Fruit fly (Drosophila melanogaster) whole organism, embryonic: ENCODE data around the gene Gss1.

Experiments used
- Adf1 ChIP-seq: fragments of 200-800 bp; sonication (Bioruptor generic); IDR thresholded peaks from 2 replicates; pipeline ENCODE4 v1.3.6; 2022; ENCODE audit warnings: missing biosample characterization, missing genetic modification characterization
- Antp ChIP-seq: fragments of 200-800 bp; sonication (Bioruptor generic); optimal IDR thresholded peaks from 3 replicates; lab custom pipeline; 2016; ENCODE audit warnings: missing biosample characterization, missing genetic modification characterization
- BEAF-32 ChIP-seq: fragments of 200-800 bp; sonication (Bioruptor generic); optimal IDR thresholded peaks from 3 replicates; lab custom pipeline; 2017; ENCODE audit warnings: missing biosample characterization, missing genetic modification characterization, mild to moderate bottlenecking, moderate library complexity, missing genetic modification reagents
- Bgb ChIP-seq: fragments of 200-800 bp; sonication (Bioruptor generic); IDR thresholded peaks from 2 replicates; pipeline ENCODE4 v1.3.6; 2022; ENCODE audit warnings: missing biosample characterization, missing genetic modification characterization; ENCODE audit not compliant: partially characterized antibody
- CG10654 ChIP-seq: fragments of 200-800 bp; sonication (Bioruptor generic); optimal IDR thresholded peaks from 2 replicates; lab custom pipeline; 2016; ENCODE audit warnings: missing biosample characterization, missing genetic modification characterization
- CG11398 ChIP-seq: fragments of 200-800 bp; sonication (Bioruptor generic); optimal IDR thresholded peaks from 2 replicates; lab custom pipeline; 2016; ENCODE audit warnings: missing biosample characterization, missing genetic modification characterization
- CG13894 ChIP-seq: fragments of 200-800 bp; sonication (Bioruptor generic); optimal IDR thresholded peaks from 3 replicates; lab custom pipeline; 2018; ENCODE audit warnings: missing biosample characterization, mild to moderate bottlenecking, missing genetic modification characterization, moderate library complexity
- CG14014 ChIP-seq: fragments of 200-800 bp; sonication (Bioruptor generic); IDR thresholded peaks from 2 replicates; pipeline ENCODE4 v1.3.6; 2022; ENCODE audit warnings: missing biosample characterization, missing genetic modification characterization
- CG1602 ChIP-seq: fragments of 200-800 bp; sonication (Bioruptor generic); optimal IDR thresholded peaks from 3 replicates; lab custom pipeline; 2016; ENCODE audit warnings: missing biosample characterization, missing genetic modification characterization
- CG18262 ChIP-seq: fragments of 200-800 bp; optimal IDR thresholded peaks from 3 replicates; lab custom pipeline; 2019; ENCODE audit warnings: missing biosample characterization, mild to moderate bottlenecking, missing genetic modification characterization, moderate library complexity
- CG18599 ChIP-seq: fragments of 200-800 bp; sonication (Bioruptor generic); optimal IDR thresholded peaks from 3 replicates; lab custom pipeline; 2017; ENCODE audit warnings: missing biosample characterization, missing genetic modification characterization, mild to moderate bottlenecking, moderate library complexity, missing genetic modification reagents
- CG3163 ChIP-seq: fragments of 200-800 bp; sonication (Bioruptor generic); optimal IDR thresholded peaks from 3 replicates; lab custom pipeline; 2016; ENCODE audit warnings: missing biosample characterization, missing genetic modification characterization
- CG3995 ChIP-seq: fragments of 200-800 bp; sonication (Bioruptor generic); optimal IDR thresholded peaks from 3 replicates; lab custom pipeline; 2016; ENCODE audit warnings: missing biosample characterization, missing genetic modification characterization
- CG42726 ChIP-seq: fragments of 200-800 bp; sonication (Bioruptor generic); IDR thresholded peaks from 2 replicates; pipeline ENCODE4 v1.3.6; 2022; ENCODE audit warnings: missing biosample characterization, missing genetic modification characterization; ENCODE audit not compliant: partially characterized antibody
- CG5953 ChIP-seq: fragments of 200-800 bp; sonication (Bioruptor generic); IDR thresholded peaks from 2 replicates; pipeline ENCODE4 v1.3.6; 2022; ENCODE audit warnings: missing biosample characterization, missing genetic modification characterization
- CG6254 ChIP-seq: fragments of 200-800 bp; sonication (Bioruptor generic); optimal IDR thresholded peaks from 3 replicates; lab custom pipeline; 2017; ENCODE audit warnings: mild to moderate bottlenecking, missing biosample characterization, missing genetic modification reagents, missing genetic modification characterization
- CG6272 ChIP-seq: fragments of 200-800 bp; sonication (Bioruptor generic); IDR thresholded peaks from 2 replicates; pipeline ENCODE4 v1.3.6; 2022; ENCODE audit warnings: missing biosample characterization, missing genetic modification characterization
- CG7357 ChIP-seq: fragments of 200-800 bp; sonication (Bioruptor generic); IDR thresholded peaks from 3 replicates; pipeline ENCODE4 v1.3.6; 2022; ENCODE audit warnings: missing biosample characterization, missing genetic modification characterization
- CG8388 ChIP-seq: fragments of 200-800 bp; sonication (Bioruptor generic); optimal IDR thresholded peaks from 2 replicates; lab custom pipeline; 2019; ENCODE audit warnings: missing biosample characterization, mild to moderate bottlenecking, missing genetic modification characterization, moderate library complexity
- CG9609 ChIP-seq: fragments of 200-800 bp; sonication (Bioruptor generic); optimal IDR thresholded peaks from 3 replicates; lab custom pipeline; 2016; ENCODE audit warnings: missing biosample characterization, missing genetic modification characterization
- CTCF ChIP-seq: fragments of 200-800 bp; sonication (Bioruptor generic); optimal IDR thresholded peaks from 2 replicates; lab custom pipeline; 2017; ENCODE audit warnings: missing biosample characterization, mild to moderate bottlenecking, missing genetic modification characterization, moderate library complexity
- CkIIα-i1 ChIP-seq: fragments of 200-800 bp; sonication (Bioruptor generic); IDR thresholded peaks from 2 replicates; pipeline ENCODE4 v1.3.6; 2022; ENCODE audit warnings: missing biosample characterization, missing genetic modification characterization
- Dek ChIP-seq: fragments of 200-800 bp; sonication (Bioruptor generic); optimal IDR thresholded peaks from 3 replicates; lab custom pipeline; 2019; ENCODE audit warnings: missing biosample characterization, mild to moderate bottlenecking, missing genetic modification characterization, moderate library complexity
- Dp ChIP-seq: fragments of 200-800 bp; sonication (Bioruptor generic); optimal IDR thresholded peaks from 2 replicates; lab custom pipeline; 2018; ENCODE audit warnings: missing biosample characterization, mild to moderate bottlenecking, missing genetic modification characterization, moderate library complexity
- HmgD ChIP-seq: fragments of 200-800 bp; sonication (Bioruptor generic); optimal IDR thresholded peaks from 3 replicates; lab custom pipeline; 2016; ENCODE audit warnings: missing biosample characterization, missing genetic modification characterization
- MESR4 ChIP-seq: fragments of 200-800 bp; sonication (Bioruptor generic); optimal IDR thresholded peaks from 2 replicates; lab custom pipeline; 2018; ENCODE audit warnings: missing biosample characterization, mild to moderate bottlenecking, missing genetic modification characterization, moderate library complexity
- Med ChIP-seq: fragments of 200-800 bp; sonication (Bioruptor generic); peaks from one replicate; lab custom pipeline; 2016; ENCODE audit warnings: missing biosample characterization, missing genetic modification characterization, mild to moderate bottlenecking, inconsistent platforms, moderate library complexity
- Opbp ChIP-seq: fragments of 200-800 bp; sonication (Bioruptor generic); IDR thresholded peaks from 3 replicates; pipeline ENCODE4 v1.3.6; 2022; ENCODE audit warnings: missing biosample characterization, missing genetic modification characterization; ENCODE audit not compliant: partially characterized antibody
- Scr ChIP-seq: fragments of 200-800 bp; sonication (Bioruptor generic); IDR thresholded peaks from 2 replicates; pipeline ENCODE4 v1.3.6; 2022; ENCODE audit warnings: missing biosample characterization, missing genetic modification characterization; ENCODE audit not compliant: partially characterized antibody
- Sry-δ ChIP-seq: fragments of 200-800 bp; sonication (Bioruptor generic); optimal IDR thresholded peaks from 2 replicates; lab custom pipeline; 2016; ENCODE audit warnings: missing biosample characterization, missing genetic modification characterization
- Ssrp ChIP-seq: fragments of 200-800 bp; sonication (Bioruptor generic); optimal IDR thresholded peaks from 2 replicates; lab custom pipeline; 2018; ENCODE audit warnings: missing biosample characterization, mild to moderate bottlenecking, missing genetic modification characterization, moderate library complexity
- Stat92E ChIP-seq, 3 experiments: fragments of >200 bp in 2 of 3; fragments of 200-800 bp in 1 of 3; sonication (Bioruptor generic) in 1 of 3; optimal IDR thresholded peaks; 2 replicates each; lab custom pipeline; 2017 to 2019; ENCODE audit warnings: missing biosample characterization in 3 of 3, missing genetic modification characterization in 3 of 3, mild to moderate bottlenecking in 1 of 3, moderate library complexity in 1 of 3
- TFAM ChIP-seq: fragments of 200-800 bp; sonication (Bioruptor generic); optimal IDR thresholded peaks from 2 replicates; lab custom pipeline; 2017; ENCODE audit warnings: missing biosample characterization, missing genetic modification characterization, inconsistent platforms
- Taf1 ChIP-seq: fragments of 200-800 bp; sonication (Bioruptor generic); IDR thresholded peaks from 2 replicates; pipeline ENCODE4 v1.3.6; 2022; ENCODE audit warnings: missing biosample characterization, missing genetic modification characterization
- amos ChIP-seq: fragments of 200-800 bp; sonication (Bioruptor generic); IDR thresholded peaks from 2 replicates; pipeline ENCODE4 v1.3.6; 2022; ENCODE audit warnings: missing biosample characterization, missing genetic modification characterization; ENCODE audit not compliant: partially characterized antibody
- ase ChIP-seq: fragments of 200-800 bp; sonication (Bioruptor generic); IDR thresholded peaks from 3 replicates; pipeline ENCODE4 v1.3.6; 2022; ENCODE audit warnings: missing biosample characterization, missing genetic modification characterization
- chn ChIP-seq: fragments of 200-800 bp; sonication (Bioruptor generic); optimal IDR thresholded peaks from 2 replicates; lab custom pipeline; 2016; ENCODE audit warnings: missing biosample characterization, missing genetic modification characterization
- crp ChIP-seq, 2 experiments: fragments of 200-800 bp; sonication (Bioruptor generic); optimal IDR thresholded peaks; 2 replicates in 1 of 2; 3 replicates in 1 of 2; lab custom pipeline; 2017; ENCODE audit warnings: missing biosample characterization in 2 of 2, missing genetic modification characterization in 2 of 2, mild to moderate bottlenecking in 1 of 2, moderate library complexity in 1 of 2
- emc ChIP-seq: fragments of 200-800 bp; sonication (Bioruptor generic); optimal IDR thresholded peaks from 2 replicates; lab custom pipeline; 2016; ENCODE audit warnings: missing biosample characterization, missing genetic modification characterization
- esg ChIP-seq: fragments of 200-800 bp; sonication (Bioruptor generic); conservative IDR thresholded peaks from 2 replicates; pipeline ENCODE4 v1.3.6; 2022; ENCODE audit warnings: missing biosample characterization, missing genetic modification characterization
- hb ChIP-seq: fragments of 200-800 bp; sonication (Bioruptor generic); IDR thresholded peaks from 3 replicates; pipeline ENCODE4 v1.3.6; 2022; ENCODE audit warnings: missing biosample characterization, missing genetic modification characterization; ENCODE audit not compliant: partially characterized antibody
- insv ChIP-seq, 2 experiments: fragments of 200-800 bp; sonication (Bioruptor generic); optimal IDR thresholded peaks; 3 replicates each; lab custom pipeline; 2016 to 2018; ENCODE audit warnings: missing biosample characterization in 2 of 2, missing genetic modification characterization in 2 of 2
- klu ChIP-seq: fragments of 200-800 bp; sonication (Bioruptor generic); IDR thresholded peaks from 2 replicates; pipeline ENCODE4 v1.3.6; 2022; ENCODE audit warnings: missing biosample characterization, missing genetic modification characterization
- lilli ChIP-seq: fragments of 200-800 bp; sonication (Bioruptor generic); optimal IDR thresholded peaks from 3 replicates; lab custom pipeline; 2016; ENCODE audit warnings: missing biosample characterization, missing genetic modification characterization
- pb ChIP-seq: fragments of 200-800 bp; sonication (Bioruptor generic); optimal IDR thresholded peaks from 3 replicates; lab custom pipeline; 2016; ENCODE audit warnings: missing biosample characterization, missing genetic modification characterization
- prd ChIP-seq, 3 experiments: fragments of >200 bp in 2 of 3; fragments of 200-800 bp in 1 of 3; sonication (Bioruptor generic) in 1 of 3; optimal IDR thresholded peaks in 2 of 3; IDR thresholded peaks in 1 of 3; 2 replicates in 2 of 3; 3 replicates in 1 of 3; pipeline versions ENCODE4 v1.3.6 to Lab custom; 2017 to 2022; ENCODE audit warnings: missing biosample characterization in 1 of 3, missing genetic modification characterization in 1 of 3
- sens ChIP-seq: fragments of 200-800 bp; sonication (Bioruptor generic); peaks from one replicate; lab custom pipeline; 2016; ENCODE audit warnings: missing biosample characterization, missing genetic modification characterization
- slou ChIP-seq: fragments of 200-800 bp; sonication (Bioruptor generic); optimal IDR thresholded peaks from 3 replicates; lab custom pipeline; 2016; ENCODE audit warnings: missing biosample characterization, missing genetic modification characterization
- unc-4 ChIP-seq: fragments of 200-800 bp; sonication (Bioruptor generic); IDR thresholded peaks from 2 replicates; pipeline ENCODE4 v1.3.6; 2022; ENCODE audit warnings: missing biosample characterization, missing genetic modification characterization; ENCODE audit not compliant: partially characterized antibody
- zen ChIP-seq: fragments of 200-800 bp; sonication (Bioruptor generic); optimal IDR thresholded peaks from 3 replicates; lab custom pipeline; 2018; ENCODE audit warnings: missing biosample characterization, mild to moderate bottlenecking, missing genetic modification characterization, moderate library complexity

Gss1 gene

dm6 chrX:17852457-17852856 is 36.9 kb upstream of the Gss1 start, which contains the start of gene CG32554 (continued):
- TF ChIP-seq Stat92E (GFP tag; optimal IDR thresholded peaks at IDR 0.05; lab: Kevin White, UChicago) (no peak), BEAF-32 (GFP tag; lab: Kevin White, UChicago) (peak; percentile 83), amos (GFP tag; lab: Robert Waterston, UW) (peak; percentile 91), CkIIα-i1 (GFP tag; lab: Robert Waterston, UW) (no peak), pb (no peak), lilli (GFP tag; lab: Kevin White, UChicago) (no peak), CG7357 (no peak), CG5953 (GFP tag; lab: Robert Waterston, UW) (no peak), Dek (no peak), slou (GFP tag; lab: Kevin White, UChicago) (no peak), unc-4 (GFP tag; lab: Robert Waterston, UW) (peak; percentile 87), Sry-δ (GFP tag; lab: Kevin White, UChicago) (peak; percentile 64), CG10654 (GFP tag; lab: Kevin White, UChicago) (no peak), chn (GFP tag; lab: Kevin White, UChicago) (no peak), CG42726 (peak; percentile 80; the same call in 1 of the 2 replicates), CG9609 (no peak), Scr (GFP tag; lab: Robert Waterston, UW) (peak; percentile 90), CG6272 (GFP tag; lab: Robert Waterston, UW) (no peak), Taf1 (GFP tag; lab: Robert Waterston, UW) (no peak), CG3995 (GFP tag; lab: Kevin White, UChicago) (peak; percentile 68), CG6254 (GFP tag; lab: Kevin White, UChicago) (no peak), CTCF (peak; percentile 35), CG13894 (tag; lab: Kevin White, UChicago) (no peak), crp (GFP tag; optimal IDR thresholded peaks at IDR 0.05; lab: Kevin White, UChicago) (peak in 1 of 2 experiments; percentile 60), ase (no peak), zen (tag; lab: Kevin White, UChicago) (no peak), klu (GFP tag; lab: Robert Waterston, UW) (no peak), TFAM (GFP tag; lab: Kevin White, UChicago) (no peak), CG14014 (GFP tag; lab: Robert Waterston, UW) (no peak), CG18599 (GFP tag; lab: Kevin White, UChicago) (no peak), esg (GFP tag; lab: Robert Waterston, UW) (no peak), sens (GFP tag; lab: Kevin White, UChicago) (peak; percentile 55), Dp (GFP tag; lab: Kevin White, UChicago) (peak; percentile 81), Adf1 (no peak), Opbp (peak; percentile 88; the same call in 2 of the 3 replicates), hb (GFP tag; lab: Robert Waterston, UW) (peak; percentile 83), CG11398 (GFP tag; lab: Kevin White, UChicago) (no peak), HmgD (GFP tag; lab: Kevin White, UChicago) (no peak), Med (GFP tag; lab: Kevin White, UChicago) (peak; percentile 59), CG8388 (GFP tag; lab: Kevin White, UChicago) (no peak), Bgb (GFP tag; lab: Robert Waterston, UW) (peak; percentile 91), MESR4 (GFP tag; lab: Kevin White, UChicago) (peak; percentile 18), CG18262 (tag; lab: Kevin White, UChicago) (no peak), insv (GFP tag; optimal IDR thresholded peaks at IDR 0.05; lab: Kevin White, UChicago) (no peak), CG1602 (no peak), emc (GFP tag; lab: Kevin White, UChicago) (no peak), Antp (GFP tag; lab: Kevin White, UChicago) (no peak), prd (optimal IDR thresholded peaks at IDR 0.05; lab: Kevin White, UChicago) (no peak), prd (GFP tag; IDR thresholded peaks at IDR 0.05; lab: Robert Waterston, UW) (no peak), Ssrp (no peak), CG3163 (GFP tag; lab: Kevin White, UChicago) (no peak)
